Worm (Caenorhabditis elegans) whole organism, midembryonic: ENCODE data around the gene F19B10.6.

ENCODE experiments used
- flt-1 ChIP-seq: fragments of 200-800 bp; sonication (Bioruptor generic); IDR thresholded peaks from 2 replicates; pipeline ENCODE4 v1.3.6; 2022; ENCODE audit warnings: missing genetic modification characterization, missing compliant biosample characterization
- klf-2 ChIP-seq: fragments of 200-800 bp; sonication (Bioruptor generic); conservative IDR thresholded peaks from 2 replicates; pipeline ENCODE4 v1.3.6; 2022; ENCODE audit warnings: missing genetic modification reagents, missing genetic modification characterization, missing compliant biosample characterization
- ztf-23 ChIP-seq: fragments of 200-800 bp; sonication (Bioruptor generic); IDR thresholded peaks from 2 replicates; pipeline ENCODE4 v1.3.6; 2022; ENCODE audit warnings: missing genetic modification reagents, missing genetic modification characterization, missing compliant biosample characterization

- TF ChIP-seq ztf-23 (no peak), klf-2 (GFP tag; lab: Robert Waterston, UW) (no peak), flt-1 (GFP tag; lab: Robert Waterston, UW) (no peak)
Measured at ce11 chrII:3690646-3691045, 26.9 kb upstream of the F19B10.6 start, which contains the start of gene srx-101.
